Worm (Caenorhabditis elegans): ENCODE measurements around the gene rme-1.

DNA sequence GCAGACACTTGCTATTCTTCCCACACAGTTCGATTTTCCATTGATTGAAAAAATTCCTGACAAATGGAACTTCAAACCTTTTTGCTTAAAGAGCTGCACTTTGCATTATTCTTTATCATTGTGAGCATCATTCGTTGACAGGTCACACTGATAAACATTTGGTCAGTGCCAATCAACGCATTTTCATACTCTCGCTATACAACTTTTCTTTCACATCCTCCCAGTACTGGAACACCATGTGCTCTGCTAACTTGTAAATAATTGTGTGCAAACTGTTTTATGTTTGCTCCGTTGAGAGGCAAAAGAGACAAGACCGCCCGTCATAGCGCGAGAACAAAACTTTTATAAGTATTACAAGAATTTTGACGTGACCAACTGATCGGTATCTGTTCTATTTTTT, 2.8 kb downstream of the rme-1 start:
- TF ChIP-seq dao-5 (tag; optimal IDR thresholded peaks at IDR 0.05), result no peak
- no peak for TF ChIP-seq him-1 (tag; optimal IDR thresholded peaks at IDR 0.05)
- no peak for TF ChIP-seq W03F9.2 (tag; optimal IDR thresholded peaks at IDR 0.05)
